Fruit fly (Drosophila melanogaster): ENCODE data around the gene Sap47.

dm6 chr3R:15983541-15984229, 48.8 kb downstream of the Sap47 start:
- TF ChIP-seq rn (GFP tag; IDR thresholded peaks at IDR 0.05) (no peak), CG17806 (tag; optimal IDR thresholded peaks at IDR 0.05) (no peak), Ets98B (GFP tag; IDR thresholded peaks at IDR 0.05) (no peak), EcR (GFP tag; optimal IDR thresholded peaks at IDR 0.05) (no peak), CG10348 (GFP tag; IDR thresholded peaks at IDR 0.05) (no peak), gl (tag; optimal IDR thresholded peaks at IDR 0.05) (no peak), Snoo (tag; optimal IDR thresholded peaks at IDR 0.05) (no peak), CG15710 (tag; optimal IDR thresholded peaks at IDR 0.05) (no peak), CG14655 (GFP tag; optimal IDR thresholded peaks at IDR 0.05) (no peak)
